Fruit fly (Drosophila melanogaster) whole organism, adult: ENCODE results near the gene CG3021.

Source experiments
- CG11617 ChIP-seq: fragments of 200-800 bp; sonication (Bioruptor generic); optimal IDR thresholded peaks from 2 replicates; lab custom pipeline; 2017; ENCODE audit warnings: mild to moderate bottlenecking, missing biosample characterization, missing genetic modification reagents, missing genetic modification characterization
- CG12768 ChIP-seq: fragments of 200-800 bp; sonication (Bioruptor generic); optimal IDR thresholded peaks from 2 replicates; lab custom pipeline; 2017; ENCODE audit warnings: missing biosample characterization, missing genetic modification characterization, mild to moderate bottlenecking, moderate library complexity, missing genetic modification reagents
- CG14711 ChIP-seq: fragments of 200-800 bp; sonication (Bioruptor generic); optimal IDR thresholded peaks from 2 replicates; lab custom pipeline; 2018; ENCODE audit warnings: missing biosample characterization, mild to moderate bottlenecking, missing genetic modification characterization, moderate library complexity
- CG1620 ChIP-seq: fragments of 200-800 bp; sonication (Bioruptor generic); optimal IDR thresholded peaks from 2 replicates; lab custom pipeline; 2016; ENCODE audit warnings: missing biosample characterization, missing genetic modification characterization
- CG33017 ChIP-seq: fragments of 200-800 bp; sonication (Bioruptor generic); optimal IDR thresholded peaks from 2 replicates; lab custom pipeline; 2018; ENCODE audit warnings: missing biosample characterization, mild to moderate bottlenecking, missing genetic modification characterization, moderate library complexity
- CG5204 ChIP-seq: fragments of 200-800 bp; sonication (Bioruptor generic); optimal IDR thresholded peaks from 2 replicates; lab custom pipeline; 2016; ENCODE audit warnings: missing biosample characterization, missing genetic modification characterization
- CG7045 ChIP-seq: fragments of 200-800 bp; sonication (Bioruptor generic); optimal IDR thresholded peaks from 2 replicates; lab custom pipeline; 2017; ENCODE audit warnings: missing biosample characterization, mild to moderate bottlenecking, missing genetic modification characterization
- CG7101 ChIP-seq: fragments of 200-800 bp; sonication (Bioruptor generic); optimal IDR thresholded peaks from 2 replicates; lab custom pipeline; 2018; ENCODE audit warnings: missing biosample characterization, mild to moderate bottlenecking, missing genetic modification characterization, moderate library complexity
- Clk ChIP-seq: fragments of 200-800 bp; sonication (Bioruptor generic); optimal IDR thresholded peaks from 2 replicates; lab custom pipeline; 2017; ENCODE audit warnings: missing biosample characterization, missing genetic modification characterization
- Crg-1 ChIP-seq: fragments of 200-800 bp; sonication (Bioruptor generic); optimal IDR thresholded peaks from 2 replicates; lab custom pipeline; 2016; ENCODE audit warnings: missing biosample characterization, missing genetic modification characterization
- Hr96 ChIP-seq: fragments of 200-800 bp; sonication (Bioruptor generic); optimal IDR thresholded peaks from 2 replicates; lab custom pipeline; 2016; ENCODE audit warnings: missing biosample characterization, missing genetic modification characterization
- Mnt ChIP-seq: fragments of 200-800 bp; sonication (Bioruptor generic); optimal IDR thresholded peaks from 2 replicates; lab custom pipeline; 2016; ENCODE audit warnings: missing biosample characterization, mild to moderate bottlenecking, missing genetic modification characterization
- bab1 ChIP-seq: fragments of 200-800 bp; sonication (Bioruptor generic); optimal IDR thresholded peaks from 3 replicates; lab custom pipeline; 2019; ENCODE audit warnings: missing biosample characterization, mild to moderate bottlenecking, missing genetic modification characterization, moderate library complexity
- cic ChIP-seq: fragments of 200-800 bp; sonication (Bioruptor generic); optimal IDR thresholded peaks from 2 replicates; lab custom pipeline; 2017; ENCODE audit warnings: missing biosample characterization, mild to moderate bottlenecking, missing genetic modification characterization, moderate library complexity
- cnc ChIP-seq, 2 experiments: fragments of >200 bp; optimal IDR thresholded peaks; 2 replicates each; lab custom pipeline; 2017
- kay ChIP-seq: fragments of 200-800 bp; sonication (Bioruptor generic); peaks from one replicate; lab custom pipeline; 2016; ENCODE audit warnings: missing biosample characterization, missing genetic modification characterization, borderline replicate concordance
- ovo ChIP-seq: fragments of 200-800 bp; sonication (Bioruptor generic); optimal IDR thresholded peaks from 2 replicates; lab custom pipeline; 2016; ENCODE audit warnings: missing biosample characterization, missing genetic modification characterization
- pad ChIP-seq: fragments of 200-800 bp; sonication (Bioruptor generic); optimal IDR thresholded peaks from 3 replicates; lab custom pipeline; 2017; ENCODE audit warnings: missing biosample characterization, missing genetic modification characterization, mild to moderate bottlenecking, moderate library complexity, missing genetic modification reagents
- tj ChIP-seq: fragments of 200-800 bp; sonication (Bioruptor generic); optimal IDR thresholded peaks from 3 replicates; lab custom pipeline; 2017; ENCODE audit warnings: missing biosample characterization, mild to moderate bottlenecking, missing genetic modification characterization, moderate library complexity
- toe ChIP-seq: fragments of 200-800 bp; sonication (Bioruptor generic); optimal IDR thresholded peaks from 2 replicates; lab custom pipeline; 2016; ENCODE audit warnings: missing biosample characterization, missing genetic modification characterization

The CG3021 gene

DNA sequence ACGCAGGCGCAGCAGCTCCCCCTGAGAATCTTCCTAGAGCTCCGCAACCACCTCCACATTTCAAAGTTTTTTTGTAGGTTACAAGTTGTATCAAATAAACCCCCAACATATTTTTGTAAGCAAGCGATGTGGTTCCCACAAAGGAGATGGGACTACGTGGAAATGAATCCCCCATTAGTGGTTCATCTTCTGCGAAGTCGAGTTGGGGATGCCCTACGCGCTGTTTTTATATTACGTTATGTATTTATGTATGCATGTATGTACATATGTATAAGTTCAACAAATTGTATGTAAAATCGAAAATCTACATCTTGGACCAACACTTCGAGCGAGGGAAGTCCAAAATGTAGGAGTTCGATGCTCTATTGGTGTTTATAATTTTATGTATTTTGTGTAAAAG lies 19.3 kb downstream of the CG3021 start, which contains the start of gene CG42259:
Gene CG42259 (plus strand): TSS at position 301 of the 400 bp plus-strand sequence.
- TF ChIP-seq tj (GFP tag; lab: Kevin White, UChicago) (no peak), Clk (GFP tag; lab: Kevin White, UChicago) (no peak), CG11617 (GFP tag; lab: Kevin White, UChicago) (no peak), cnc (optimal IDR thresholded peaks at IDR 0.05; lab: Kevin White, UChicago) (no peak), toe (no peak), ovo (no peak), cic (GFP tag; lab: Kevin White, UChicago) (no peak), kay (GFP tag; lab: Kevin White, UChicago) (no peak), CG14711 (no peak), Hr96 (GFP tag; lab: Kevin White, UChicago) (no peak), CG7045 (GFP tag; lab: Kevin White, UChicago) (no peak), CG7101 (no peak), bab1 (GFP tag; lab: Kevin White, UChicago) (no peak), CG33017 (tag; lab: Kevin White, UChicago) (no peak), CG12768 (GFP tag; lab: Kevin White, UChicago) (no peak)

DNA sequence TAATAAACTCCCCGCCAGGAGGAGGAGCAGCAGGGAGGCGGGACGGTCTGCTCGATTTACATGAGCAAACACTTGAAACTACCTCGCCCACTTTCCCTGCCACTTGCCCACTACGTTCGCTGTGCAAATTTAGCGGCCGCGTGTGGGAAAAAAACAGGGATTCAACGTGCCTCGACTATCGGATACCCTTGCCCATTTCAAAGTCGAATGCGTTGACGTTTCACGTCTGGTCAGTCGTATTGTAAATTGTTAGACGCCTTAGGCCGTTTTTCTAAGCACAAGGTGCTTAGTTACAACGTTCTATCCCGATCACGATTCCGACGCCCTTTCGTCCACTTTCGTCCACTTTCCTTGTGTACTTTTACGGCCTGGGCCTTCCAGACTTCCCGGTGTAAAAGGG lies 21.1 kb downstream of the CG3021 start:
- TF ChIP-seq CG7045 (GFP tag; lab: Kevin White, UChicago): no peak
- TF ChIP-seq CG5204 (GFP tag; lab: Kevin White, UChicago): no peak
- no peak for TF ChIP-seq CG11617 (GFP tag; lab: Kevin White, UChicago)
- no peak for TF ChIP-seq CG1620
- no peak for TF ChIP-seq kay (GFP tag; lab: Kevin White, UChicago)
- no peak for TF ChIP-seq CG12768 (GFP tag; lab: Kevin White, UChicago)
- TF ChIP-seq ovo: no peak
- no peak for TF ChIP-seq bab1 (GFP tag; lab: Kevin White, UChicago)
- no peak for TF ChIP-seq Crg-1
- no peak for TF ChIP-seq CG7101
- TF ChIP-seq Clk (GFP tag; lab: Kevin White, UChicago): no peak
- TF ChIP-seq pad (GFP tag; lab: Kevin White, UChicago): no peak
- no peak for TF ChIP-seq toe

DNA sequence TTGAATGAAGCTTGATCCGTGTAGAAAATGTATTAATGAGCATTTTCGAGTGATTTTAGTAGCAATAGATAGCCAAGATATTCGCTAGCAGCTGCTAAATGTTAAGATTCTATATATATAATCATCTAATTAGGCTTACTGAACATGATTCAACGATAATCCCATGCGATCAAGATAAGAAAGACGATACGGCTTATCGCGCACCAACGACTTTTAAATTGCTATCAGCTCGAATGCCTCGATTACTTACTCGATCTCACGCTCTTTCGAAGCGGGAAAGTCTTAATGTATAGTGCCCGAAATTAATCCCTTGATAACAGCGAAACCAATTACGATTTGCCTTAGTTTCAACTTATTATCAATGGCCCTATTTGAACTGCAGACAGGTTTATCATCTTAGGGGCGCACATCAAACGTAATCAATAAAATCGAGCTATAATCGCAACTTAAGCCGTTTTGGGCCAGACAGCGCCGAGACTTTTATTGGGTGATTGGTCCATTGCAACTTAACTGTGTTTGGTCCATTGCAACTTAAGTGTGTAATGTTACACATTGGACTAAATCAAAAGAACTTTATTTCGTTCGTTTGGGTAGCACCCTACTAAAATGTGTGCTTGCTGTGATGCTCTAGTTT lies 24.1 kb downstream of the CG3021 start:
- TF ChIP-seq pad (GFP tag; lab: Kevin White, UChicago) (no peak), Crg-1 (no peak), Clk (GFP tag; lab: Kevin White, UChicago) (no peak), CG5204 (GFP tag; lab: Kevin White, UChicago) (no peak), CG14711 (no peak), CG11617 (GFP tag; lab: Kevin White, UChicago) (no peak), Hr96 (GFP tag; lab: Kevin White, UChicago) (no peak), CG12768 (GFP tag; lab: Kevin White, UChicago) (no peak), toe (no peak), cnc (optimal IDR thresholded peaks at IDR 0.05; lab: Kevin White, UChicago) (no peak), tj (GFP tag; lab: Kevin White, UChicago) (no peak), bab1 (GFP tag; lab: Kevin White, UChicago) (no peak)

DNA sequence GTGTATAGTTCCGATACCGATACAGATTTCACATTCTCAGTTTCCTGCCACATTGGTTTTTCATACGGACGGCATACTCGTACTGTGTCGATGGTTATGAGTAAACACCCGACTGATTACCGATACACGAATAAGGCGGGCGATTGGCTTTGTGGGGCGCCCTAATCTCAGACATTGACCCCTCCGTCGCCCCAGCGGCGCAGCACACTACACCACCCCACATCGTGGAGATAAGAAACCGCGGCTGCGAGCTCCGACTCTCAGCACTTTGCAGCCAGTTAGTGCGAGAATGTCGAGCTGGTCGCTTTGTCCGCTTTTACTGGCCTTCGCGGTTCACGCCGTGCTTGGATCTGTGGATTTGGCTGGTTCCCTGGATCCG lies 24.6 kb downstream of the CG3021 start, which contains the start of gene CG14629:
Gene CG14629 (plus strand): TSS at position 275 of the 379 bp plus-strand sequence.
- TF ChIP-seq toe: no peak
- no peak for TF ChIP-seq CG11617 (GFP tag; lab: Kevin White, UChicago)
- TF ChIP-seq CG7045 (GFP tag; lab: Kevin White, UChicago): no peak
- no peak for TF ChIP-seq bab1 (GFP tag; lab: Kevin White, UChicago)
- peak; percentile 40 for TF ChIP-seq cic (GFP tag; lab: Kevin White, UChicago)
- peak; percentile 14 for TF ChIP-seq CG7101
- no peak for TF ChIP-seq Hr96 (GFP tag; lab: Kevin White, UChicago)
- TF ChIP-seq Mnt (GFP tag; lab: Kevin White, UChicago): peak; percentile 29

DNA sequence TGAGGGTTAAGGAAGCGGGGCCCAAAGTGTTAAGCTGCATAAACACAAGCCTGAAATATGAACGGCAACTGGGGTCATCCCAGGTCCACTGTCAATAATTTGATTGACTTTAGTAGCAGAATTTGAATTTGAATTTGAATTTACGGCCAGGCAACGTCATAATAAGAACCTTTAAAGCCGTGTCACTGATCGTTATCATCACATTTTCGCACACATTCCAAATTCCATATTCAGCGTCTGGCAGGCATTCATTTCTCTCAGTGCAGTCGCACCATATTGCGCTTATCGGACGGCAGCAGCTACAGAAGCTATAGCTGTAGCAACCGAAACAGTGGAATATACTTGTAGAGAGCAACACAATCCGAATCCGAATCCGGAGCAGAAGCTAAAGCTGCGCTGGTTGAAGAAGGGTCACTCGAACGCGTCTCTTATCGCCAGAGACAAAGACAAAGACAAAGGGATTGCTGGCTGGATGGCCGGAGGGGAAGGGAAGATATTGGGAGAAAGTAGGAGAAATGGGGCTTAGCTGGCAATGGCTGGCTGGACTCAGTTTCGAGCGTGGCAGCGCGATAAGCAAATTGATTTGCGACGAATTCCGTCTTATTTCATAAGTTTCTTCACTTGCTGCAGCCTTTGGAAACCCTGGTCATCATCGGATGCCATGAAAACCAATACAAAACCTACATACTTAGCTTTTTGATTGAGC lies 26.2 kb downstream of the CG3021 start:
- TF ChIP-seq CG11617 (GFP tag; lab: Kevin White, UChicago): peak; percentile 23
- TF ChIP-seq CG14711: peak; percentile 0
- no peak for TF ChIP-seq kay (GFP tag; lab: Kevin White, UChicago)
- peak; percentile 37 for TF ChIP-seq CG7101
- no peak for TF ChIP-seq Clk (GFP tag; lab: Kevin White, UChicago)
- TF ChIP-seq Mnt (GFP tag; lab: Kevin White, UChicago): no peak
- no peak for TF ChIP-seq CG7045 (GFP tag; lab: Kevin White, UChicago)
- TF ChIP-seq cnc (optimal IDR thresholded peaks at IDR 0.05; lab: Kevin White, UChicago): no peak
- TF ChIP-seq CG33017 (tag; lab: Kevin White, UChicago): peak; percentile 25
- TF ChIP-seq tj (GFP tag; lab: Kevin White, UChicago): peak; percentile 13
- TF ChIP-seq CG5204 (GFP tag; lab: Kevin White, UChicago): no peak
- no peak for TF ChIP-seq ovo
- no peak for TF ChIP-seq cic (GFP tag; lab: Kevin White, UChicago)

DNA sequence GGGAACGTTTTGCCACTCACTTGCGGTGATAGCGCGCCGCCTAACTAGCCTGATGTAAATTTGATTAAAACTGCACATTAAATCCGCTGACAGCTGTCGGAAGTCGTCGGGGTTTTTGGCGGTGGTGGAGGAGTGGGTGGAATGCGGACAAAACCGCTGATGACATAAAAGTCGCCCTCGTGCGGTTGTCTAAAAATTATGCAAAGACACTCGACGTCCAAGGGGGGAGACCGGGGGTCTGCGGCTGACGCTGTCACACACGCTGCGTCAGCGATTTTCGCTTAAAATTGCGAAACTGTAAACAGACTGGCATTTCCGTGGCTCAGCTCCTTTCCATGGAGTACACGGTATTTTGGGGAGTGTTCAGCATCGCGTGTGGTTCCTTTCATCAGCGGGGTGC lies 29.7 kb downstream of the CG3021 start:
- TF ChIP-seq tj (GFP tag; lab: Kevin White, UChicago) (peak; percentile 92), CG33017 (tag; lab: Kevin White, UChicago) (no peak)
